Fruit fly (Drosophila melanogaster): ENCODE data around the gene Tomosyn.

Tomosyn gene

DNA sequence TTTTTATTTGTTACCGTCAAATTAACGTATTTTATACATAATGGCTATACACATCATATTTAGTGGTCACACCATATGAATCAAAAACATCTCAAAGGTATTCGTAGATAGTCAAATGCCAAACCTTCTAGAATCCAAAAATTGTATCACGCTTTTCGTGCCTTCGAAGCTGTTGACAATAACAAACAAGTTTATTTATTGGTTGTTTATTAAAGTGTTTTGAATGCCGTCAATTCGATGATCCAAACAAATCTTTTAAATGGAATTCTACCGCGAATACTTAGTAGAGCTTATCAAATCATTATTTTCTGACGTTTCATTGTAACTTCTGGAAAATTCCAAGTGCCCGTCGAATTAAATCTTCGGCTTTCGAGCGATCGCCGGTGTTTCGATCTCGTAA, 35.6 kb downstream of the Tomosyn start:
- no peak for TF ChIP-seq CrebA (GFP tag; optimal IDR thresholded peaks at IDR 0.05; ENCODE audit: borderline replicate concordance)
- no peak for TF ChIP-seq lola (GFP tag; optimal IDR thresholded peaks at IDR 0.05)
- no peak for TF ChIP-seq br (GFP tag; optimal IDR thresholded peaks at IDR 0.05)
- TF ChIP-seq Dif (GFP tag; optimal IDR thresholded peaks at IDR 0.05; ENCODE audit: partially characterized antibody): no peak
- no peak for TF ChIP-seq Hnf4 (GFP tag; optimal IDR thresholded peaks at IDR 0.05)
- TF ChIP-seq h (GFP tag; optimal IDR thresholded peaks at IDR 0.05): no peak
- no peak for TF ChIP-seq Abd-B (GFP tag; optimal IDR thresholded peaks at IDR 0.05)
- TF ChIP-seq pan (optimal IDR thresholded peaks at IDR 0.05): no peak
- no peak for TF ChIP-seq fru (GFP tag; optimal IDR thresholded peaks at IDR 0.05)
- TF ChIP-seq Dfd (GFP tag; optimal IDR thresholded peaks at IDR 0.05): no peak
- TF ChIP-seq Myc (optimal IDR thresholded peaks at IDR 0.05): no peak
- TF ChIP-seq N (GFP tag; optimal IDR thresholded peaks at IDR 0.05): no peak
- TF ChIP-seq Jra (GFP tag; optimal IDR thresholded peaks at IDR 0.05): no peak
- TF ChIP-seq psq (GFP tag; optimal IDR thresholded peaks at IDR 0.05): no peak
- no peak for TF ChIP-seq foxo (GFP tag; optimal IDR thresholded peaks at IDR 0.05)
- TF ChIP-seq ey (GFP tag; optimal IDR thresholded peaks at IDR 0.05): no peak
- no peak for TF ChIP-seq tai (GFP tag; optimal IDR thresholded peaks at IDR 0.05)
- TF ChIP-seq Mio (GFP tag; optimal IDR thresholded peaks at IDR 0.05): no peak
- no peak for TF ChIP-seq dmrt93B (GFP tag; optimal IDR thresholded peaks at IDR 0.05)

DNA sequence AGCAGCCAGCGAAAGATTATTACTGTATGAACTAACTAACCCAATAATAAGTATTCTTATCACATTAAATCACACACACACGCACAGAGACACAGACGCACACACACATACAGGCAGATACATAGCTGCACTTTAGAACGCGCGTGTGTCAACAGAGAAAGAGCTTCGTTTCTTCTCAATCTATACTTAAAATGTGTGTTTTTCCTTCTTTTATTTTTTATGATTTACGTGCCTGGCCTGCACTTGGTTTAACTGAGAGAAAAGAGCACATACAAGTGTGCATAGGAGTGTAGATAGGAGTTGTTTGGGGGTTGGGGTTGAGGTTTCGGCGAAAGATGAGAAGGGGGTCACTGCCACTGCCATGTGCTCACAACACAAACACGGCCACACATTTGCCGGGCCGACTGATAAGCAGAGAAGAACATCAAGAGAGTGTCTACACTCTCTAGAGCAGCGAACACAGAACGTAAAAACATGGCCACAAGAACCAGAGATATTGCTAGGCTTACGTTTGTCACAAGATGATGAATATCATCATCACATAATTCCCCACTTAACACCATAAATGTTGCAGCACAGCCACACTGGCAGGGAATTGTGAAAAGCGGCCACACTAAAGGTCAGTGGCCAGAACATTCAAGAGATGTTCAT, 36.3 kb downstream of the Tomosyn start:
- peak; percentile 24 for TF ChIP-seq Hnf4 (GFP tag; optimal IDR thresholded peaks at IDR 0.05)
- TF ChIP-seq brk (GFP tag; optimal IDR thresholded peaks at IDR 0.05): peak; percentile 23
- TF ChIP-seq fru (GFP tag; optimal IDR thresholded peaks at IDR 0.05): no peak
- TF ChIP-seq Rel (GFP tag; optimal IDR thresholded peaks at IDR 0.05): no peak
- peak; percentile 39 for TF ChIP-seq Rel (tag; optimal IDR thresholded peaks at IDR 0.05)
- TF ChIP-seq dmrt93B (GFP tag; optimal IDR thresholded peaks at IDR 0.05): no peak
- no peak for TF ChIP-seq CG32264 (GFP tag; optimal IDR thresholded peaks at IDR 0.05)
- peak; percentile 39 for TF ChIP-seq h (GFP tag; optimal IDR thresholded peaks at IDR 0.05)
- TF ChIP-seq HLH106 (tag; optimal IDR thresholded peaks at IDR 0.05): no peak
- peak; percentile 22 for TF ChIP-seq CrebA (GFP tag; optimal IDR thresholded peaks at IDR 0.05; ENCODE audit: borderline replicate concordance)

DNA sequence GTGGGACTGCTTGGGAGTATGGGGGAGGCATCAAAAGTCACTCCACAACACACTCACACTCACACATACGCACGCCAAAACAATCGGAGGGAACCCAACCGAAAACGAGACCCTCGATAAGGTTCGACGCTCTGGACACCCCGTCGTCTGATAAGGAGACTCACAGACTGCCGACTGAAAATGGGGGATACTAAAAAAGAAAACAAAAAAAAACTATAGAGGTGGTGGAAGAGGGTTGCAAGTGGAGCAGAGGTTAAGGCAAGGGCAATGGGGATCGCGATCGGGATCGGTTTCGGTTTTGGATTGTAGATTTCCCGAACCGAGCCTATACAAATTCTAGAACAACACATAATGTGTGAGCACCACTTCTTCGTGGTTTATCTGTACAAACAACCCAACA, 37.3 kb downstream of the Tomosyn start:
- no peak for TF ChIP-seq sage (GFP tag; optimal IDR thresholded peaks at IDR 0.05)
- TF ChIP-seq Rel (GFP tag; optimal IDR thresholded peaks at IDR 0.05): no peak
- peak; percentile 83 for TF ChIP-seq Rel (tag; optimal IDR thresholded peaks at IDR 0.05)

DNA sequence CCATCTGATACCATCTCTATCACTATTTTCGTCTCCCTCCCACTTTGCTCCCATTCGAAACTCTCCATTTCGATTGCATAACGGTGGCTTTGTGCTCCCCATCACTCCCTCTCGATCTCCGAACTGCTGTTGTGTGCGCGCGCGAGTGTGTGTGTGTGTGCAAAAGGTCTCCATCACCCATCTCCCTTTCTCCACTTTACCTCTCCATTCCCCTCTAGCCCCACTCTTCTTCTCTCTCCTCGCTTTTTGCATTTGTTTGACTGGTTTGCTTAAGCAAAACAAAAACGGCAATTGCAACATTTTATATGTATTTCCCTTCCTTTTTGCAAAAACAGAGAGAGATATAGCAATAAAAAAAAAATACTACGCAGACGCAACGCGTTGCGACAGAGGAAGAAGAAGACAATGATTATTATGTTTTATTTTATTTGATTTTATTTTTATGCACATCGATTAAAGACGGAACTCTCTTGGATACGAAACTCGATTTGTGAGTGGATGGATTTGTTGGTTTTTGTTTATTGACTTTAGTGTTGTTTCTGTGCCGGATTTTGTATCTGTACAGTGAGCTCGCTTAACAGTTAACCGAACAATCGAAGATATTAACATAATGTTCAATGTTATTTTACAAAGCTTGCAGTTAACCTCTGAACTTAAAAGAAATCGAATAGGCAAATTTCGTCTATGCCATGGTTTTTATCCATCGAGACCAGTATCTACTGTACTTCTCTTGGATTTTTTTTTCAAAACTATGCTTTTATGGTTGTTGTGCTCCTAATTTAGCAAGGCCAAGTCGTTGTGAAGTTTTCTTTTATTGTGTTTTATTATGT, 38.5 kb downstream of the Tomosyn start:
- TF ChIP-seq psq (GFP tag; optimal IDR thresholded peaks at IDR 0.05): peak; percentile 94
- peak; percentile 24 for TF ChIP-seq CG32264 (GFP tag; optimal IDR thresholded peaks at IDR 0.05)
- peak; percentile 44 for TF ChIP-seq Vsx2 (GFP tag; optimal IDR thresholded peaks at IDR 0.05; ENCODE audit: partially characterized antibody)
- peak; percentile 71 for TF ChIP-seq h (GFP tag; optimal IDR thresholded peaks at IDR 0.05)
- no peak for TF ChIP-seq pan (optimal IDR thresholded peaks at IDR 0.05)
- TF ChIP-seq ey (GFP tag; optimal IDR thresholded peaks at IDR 0.05): peak; percentile 79
- peak; percentile 4 for TF ChIP-seq Dfd (GFP tag; optimal IDR thresholded peaks at IDR 0.05)
- peak; percentile 73 for TF ChIP-seq rgr (GFP tag; optimal IDR thresholded peaks at IDR 0.05)
- TF ChIP-seq dsf (GFP tag; optimal IDR thresholded peaks at IDR 0.05; ENCODE audit: borderline replicate concordance): no peak
- TF ChIP-seq Dif (GFP tag; optimal IDR thresholded peaks at IDR 0.05; ENCODE audit: partially characterized antibody): peak; percentile 1
- TF ChIP-seq br (GFP tag; optimal IDR thresholded peaks at IDR 0.05): peak; percentile 54
- TF ChIP-seq woc (GFP tag; optimal IDR thresholded peaks at IDR 0.05): peak; percentile 60
- TF ChIP-seq Jra (GFP tag; optimal IDR thresholded peaks at IDR 0.05): no peak
- peak; percentile 41 for TF ChIP-seq CrebA (GFP tag; optimal IDR thresholded peaks at IDR 0.05; ENCODE audit: borderline replicate concordance)
- TF ChIP-seq Mio (GFP tag; optimal IDR thresholded peaks at IDR 0.05): no peak
- peak; percentile 16 for TF ChIP-seq sage (GFP tag; optimal IDR thresholded peaks at IDR 0.05)
- peak; percentile 72 for TF ChIP-seq HLH106 (tag; optimal IDR thresholded peaks at IDR 0.05)
- no peak for TF ChIP-seq usp (GFP tag; optimal IDR thresholded peaks at IDR 0.05)
- peak; percentile 38 for TF ChIP-seq CG9705 (GFP tag; optimal IDR thresholded peaks at IDR 0.05)
- no peak for TF ChIP-seq Myc (optimal IDR thresholded peaks at IDR 0.05)
- TF ChIP-seq GATAd (GFP tag; optimal IDR thresholded peaks at IDR 0.05): no peak
- no peak for TF ChIP-seq N (GFP tag; optimal IDR thresholded peaks at IDR 0.05)
- TF ChIP-seq Hnf4 (GFP tag; optimal IDR thresholded peaks at IDR 0.05): peak; percentile 65
- peak in 1 of 2 experiments; percentile 73 for TF ChIP-seq foxo (GFP tag; optimal IDR thresholded peaks at IDR 0.05)
- peak; percentile 75 for TF ChIP-seq jim (GFP tag; optimal IDR thresholded peaks at IDR 0.05)
- TF ChIP-seq fru (GFP tag; optimal IDR thresholded peaks at IDR 0.05): peak; percentile 65
- TF ChIP-seq Abd-B (GFP tag; optimal IDR thresholded peaks at IDR 0.05): no peak
- peak; percentile 58 for TF ChIP-seq Sp1 (GFP tag; optimal IDR thresholded peaks at IDR 0.05)
- TF ChIP-seq dmrt93B (GFP tag; optimal IDR thresholded peaks at IDR 0.05): peak; percentile 35
- peak; percentile 30 for TF ChIP-seq brk (GFP tag; optimal IDR thresholded peaks at IDR 0.05)
- TF ChIP-seq tai (GFP tag; optimal IDR thresholded peaks at IDR 0.05): no peak
- TF ChIP-seq Rel (GFP tag; optimal IDR thresholded peaks at IDR 0.05): no peak
- peak; percentile 51 for TF ChIP-seq Rel (tag; optimal IDR thresholded peaks at IDR 0.05)
- TF ChIP-seq Hr83 (GFP tag; optimal IDR thresholded peaks at IDR 0.05; ENCODE audit: poor library complexity, severe bottlenecking): no peak
- peak; percentile 63 for TF ChIP-seq sv (GFP tag; optimal IDR thresholded peaks at IDR 0.05)
- peak; percentile 63 for TF ChIP-seq OdsH (GFP tag; optimal IDR thresholded peaks at IDR 0.05)
